Fruit fly (Drosophila melanogaster) whole organism, embryonic: ENCODE data around the gene Sgp.
A peak's percentile ranks its signal among the peaks of the same experiment; 100 is the strongest.

Experiments
- Atf-2 ChIP-seq: fragments of 200-800 bp; sonication (Bioruptor generic); optimal IDR thresholded peaks from 2 replicates; lab custom pipeline; 2016; ENCODE audit warnings: missing biosample characterization, missing genetic modification characterization
- CG10267 ChIP-seq: fragments of 200-800 bp; sonication (Bioruptor generic); optimal IDR thresholded peaks from 2 replicates; lab custom pipeline; 2018; ENCODE audit warnings: missing biosample characterization, mild to moderate bottlenecking, missing genetic modification characterization, moderate library complexity
- CG10462 ChIP-seq: fragments of 200-800 bp; sonication (Bioruptor generic); optimal IDR thresholded peaks from 2 replicates; lab custom pipeline; 2016; ENCODE audit warnings: missing biosample characterization, missing genetic modification characterization
- CG14014 ChIP-seq: fragments of 200-800 bp; sonication (Bioruptor generic); IDR thresholded peaks from 2 replicates; pipeline ENCODE4 v1.3.6; 2022; ENCODE audit warnings: missing biosample characterization, missing genetic modification characterization
- CG14965 ChIP-seq: fragments of 200-800 bp; sonication (Bioruptor generic); optimal IDR thresholded peaks from 2 replicates; lab custom pipeline; 2016; ENCODE audit warnings: missing biosample characterization, missing genetic modification characterization, borderline replicate concordance
- CG17612 ChIP-seq: fragments of 200-800 bp; sonication (Bioruptor generic); IDR thresholded peaks from 2 replicates; pipeline ENCODE4 v1.3.6; 2022; ENCODE audit warnings: missing biosample characterization, missing genetic modification characterization
- CG1792 ChIP-seq: fragments of 200-800 bp; sonication (Bioruptor generic); optimal IDR thresholded peaks from 2 replicates; lab custom pipeline; 2016; ENCODE audit warnings: missing biosample characterization, missing genetic modification characterization
- CG30431 ChIP-seq: fragments of 200-800 bp; sonication (Bioruptor generic); optimal IDR thresholded peaks from 2 replicates; lab custom pipeline; 2017; ENCODE audit warnings: missing biosample characterization, missing genetic modification characterization
- CG4360 ChIP-seq: fragments of 200-800 bp; sonication (Bioruptor generic); IDR thresholded peaks from 2 replicates; pipeline ENCODE4 v1.3.6; 2022; ENCODE audit warnings: missing biosample characterization, missing genetic modification characterization
- CG6175 ChIP-seq: fragments of 200-800 bp; sonication (Bioruptor generic); IDR thresholded peaks from 3 replicates; pipeline ENCODE4 v1.3.6; 2022; ENCODE audit warnings: missing biosample characterization, missing genetic modification characterization
- CG6254 ChIP-seq: fragments of 200-800 bp; sonication (Bioruptor generic); optimal IDR thresholded peaks from 3 replicates; lab custom pipeline; 2017; ENCODE audit warnings: mild to moderate bottlenecking, missing biosample characterization, missing genetic modification reagents, missing genetic modification characterization
- CG6791 ChIP-seq: fragments of 200-800 bp; sonication (Bioruptor generic); IDR thresholded peaks from 3 replicates; pipeline ENCODE4 v1.3.6; 2022; ENCODE audit warnings: missing biosample characterization, missing genetic modification characterization; ENCODE audit not compliant: partially characterized antibody
- CG7745 ChIP-seq: fragments of 200-800 bp; sonication (Bioruptor generic); optimal IDR thresholded peaks from 2 replicates; lab custom pipeline; 2018; ENCODE audit warnings: missing biosample characterization, mild to moderate bottlenecking, missing genetic modification characterization, moderate library complexity
- CG7928 ChIP-seq: fragments of 200-800 bp; sonication (Bioruptor generic); optimal IDR thresholded peaks from 2 replicates; lab custom pipeline; 2017; ENCODE audit warnings: missing biosample characterization, mild to moderate bottlenecking, missing genetic modification characterization
- CG8281 ChIP-seq: fragments of 200-800 bp; sonication (Bioruptor generic); optimal IDR thresholded peaks from 2 replicates; lab custom pipeline; 2018; ENCODE audit warnings: missing biosample characterization, mild to moderate bottlenecking, missing genetic modification characterization, moderate library complexity
- CG8290 ChIP-seq, 3 experiments: fragments of 200-800 bp; sonication (Bioruptor generic); optimal IDR thresholded peaks; 2 replicates each; lab custom pipeline; 2016 to 2019; ENCODE audit warnings: missing biosample characterization in 3 of 3, missing genetic modification characterization in 3 of 3, mild to moderate bottlenecking in 2 of 3, moderate library complexity in 1 of 3
- CG8944 ChIP-seq: fragments of 200-800 bp; sonication (Bioruptor generic); optimal IDR thresholded peaks from 3 replicates; lab custom pipeline; 2016; ENCODE audit warnings: missing biosample characterization, missing genetic modification characterization
- CG9437 ChIP-seq: fragments of 200-800 bp; sonication (Bioruptor generic); optimal IDR thresholded peaks from 2 replicates; lab custom pipeline; 2018; ENCODE audit warnings: missing biosample characterization, mild to moderate bottlenecking, missing genetic modification characterization
- CG9797 ChIP-seq: fragments of 200-800 bp; sonication (Bioruptor generic); optimal IDR thresholded peaks from 3 replicates; lab custom pipeline; 2018; ENCODE audit warnings: missing biosample characterization, mild to moderate bottlenecking, missing genetic modification characterization
- CG9817 ChIP-seq: fragments of 200-800 bp; sonication (Bioruptor generic); optimal IDR thresholded peaks from 2 replicates; lab custom pipeline; 2018; ENCODE audit warnings: missing biosample characterization, mild to moderate bottlenecking, missing genetic modification characterization, moderate library complexity
- CHES-1-like ChIP-seq: fragments of 200-800 bp; sonication (Bioruptor generic); optimal IDR thresholded peaks from 2 replicates; lab custom pipeline; 2016; ENCODE audit warnings: missing biosample characterization, missing genetic modification characterization
- CrebB ChIP-seq: fragments of 200-800 bp; sonication (Bioruptor generic); optimal IDR thresholded peaks from 3 replicates; lab custom pipeline; 2018; ENCODE audit warnings: missing biosample characterization, mild to moderate bottlenecking, missing genetic modification characterization
- D ChIP-seq, 2 experiments: fragments of 200-800 bp in 1 of 2; fragments of >200 bp in 1 of 2; sonication (Bioruptor generic) in 1 of 2; optimal IDR thresholded peaks; 2 replicates in 1 of 2; 3 replicates in 1 of 2; lab custom pipeline; 2017; ENCODE audit warnings: mild to moderate bottlenecking in 1 of 2, missing biosample characterization in 1 of 2, missing genetic modification characterization in 1 of 2, missing genetic modification reagents in 1 of 2
- Dll ChIP-seq: fragments of 200-800 bp; sonication (Bioruptor generic); IDR thresholded peaks from 4 replicates; pipeline ENCODE4 v1.3.6; 2022; ENCODE audit warnings: missing biosample characterization, missing genetic modification characterization; ENCODE audit not compliant: partially characterized antibody
- Dp ChIP-seq: fragments of 200-800 bp; sonication (Bioruptor generic); optimal IDR thresholded peaks from 2 replicates; lab custom pipeline; 2018; ENCODE audit warnings: missing biosample characterization, mild to moderate bottlenecking, missing genetic modification characterization, moderate library complexity
- Ets65A ChIP-seq: fragments of 200-800 bp; sonication (Bioruptor generic); peaks from one replicate; lab custom pipeline; 2016; ENCODE audit warnings: missing biosample characterization, missing genetic modification characterization
- Hr3 ChIP-seq: fragments of 200-800 bp; sonication (Bioruptor generic); optimal IDR thresholded peaks from 3 replicates; lab custom pipeline; 2016; ENCODE audit warnings: missing biosample characterization, missing genetic modification characterization
- Mes4 ChIP-seq: fragments of 200-800 bp; sonication (Bioruptor generic); optimal IDR thresholded peaks from 2 replicates; lab custom pipeline; 2016; ENCODE audit warnings: missing biosample characterization, missing genetic modification characterization
- Mrtf ChIP-seq: fragments of 200-800 bp; sonication (Bioruptor generic); IDR thresholded peaks from 3 replicates; pipeline ENCODE4 v1.3.6; 2022; ENCODE audit warnings: missing biosample characterization, missing genetic modification characterization
- NFAT ChIP-seq: fragments of 200-800 bp; sonication (Bioruptor generic); IDR thresholded peaks from 2 replicates; pipeline ENCODE4 v1.3.6; 2022; ENCODE audit warnings: missing biosample characterization, missing genetic modification characterization
- Neu2 ChIP-seq: fragments of 200-800 bp; sonication (Bioruptor generic); optimal IDR thresholded peaks from 3 replicates; lab custom pipeline; 2016; ENCODE audit warnings: missing biosample characterization, missing genetic modification characterization, borderline replicate concordance
- NfI ChIP-seq: fragments of 200-800 bp; sonication (Bioruptor generic); optimal IDR thresholded peaks from 3 replicates; lab custom pipeline; 2018; ENCODE audit warnings: missing biosample characterization, mild to moderate bottlenecking, missing genetic modification characterization, moderate library complexity
- Poxn ChIP-seq: fragments of 200-800 bp; sonication (Bioruptor generic); IDR thresholded peaks from 2 replicates; pipeline ENCODE4 v1.3.6; 2022; ENCODE audit warnings: missing biosample characterization, missing genetic modification characterization
- Sox102F ChIP-seq: fragments of 200-800 bp; sonication (Bioruptor generic); optimal IDR thresholded peaks from 2 replicates; lab custom pipeline; 2018; ENCODE audit warnings: missing biosample characterization, mild to moderate bottlenecking, missing genetic modification characterization, moderate library complexity
- Trl ChIP-seq, 3 experiments: fragments of >200 bp in 2 of 3; fragments of 200-800 bp in 1 of 3; sonication (Bioruptor generic) in 1 of 3; optimal IDR thresholded peaks; 2 replicates in 1 of 3; 3 replicates in 2 of 3; lab custom pipeline; 2016 to 2017; ENCODE audit warnings: missing biosample characterization in 1 of 3, missing genetic modification characterization in 1 of 3
- al ChIP-seq: fragments of 200-800 bp; sonication (Bioruptor generic); IDR thresholded peaks from 2 replicates; pipeline ENCODE4 v1.3.6; 2022; ENCODE audit warnings: missing biosample characterization, missing genetic modification characterization
- ase ChIP-seq: fragments of 200-800 bp; sonication (Bioruptor generic); IDR thresholded peaks from 3 replicates; pipeline ENCODE4 v1.3.6; 2022; ENCODE audit warnings: missing biosample characterization, missing genetic modification characterization
- cas ChIP-seq: fragments of 200-800 bp; sonication (Bioruptor generic); IDR thresholded peaks from 2 replicates; pipeline ENCODE4 v1.3.6; 2022; ENCODE audit warnings: missing biosample characterization, missing genetic modification characterization
- ci ChIP-seq: fragments of 200-800 bp; sonication (Bioruptor generic); IDR thresholded peaks from 3 replicates; pipeline ENCODE4 v1.3.6; 2022; ENCODE audit warnings: missing biosample characterization, missing genetic modification characterization
- crp ChIP-seq, 2 experiments: fragments of 200-800 bp; sonication (Bioruptor generic); optimal IDR thresholded peaks; 2 replicates in 1 of 2; 3 replicates in 1 of 2; lab custom pipeline; 2017; ENCODE audit warnings: missing biosample characterization in 2 of 2, missing genetic modification characterization in 2 of 2, mild to moderate bottlenecking in 1 of 2, moderate library complexity in 1 of 2
- fd64A ChIP-seq: fragments of 200-800 bp; sonication (Bioruptor generic); optimal IDR thresholded peaks from 3 replicates; lab custom pipeline; 2018; ENCODE audit warnings: missing biosample characterization, mild to moderate bottlenecking, missing genetic modification characterization
- hkb ChIP-seq, 2 experiments: fragments of 200-800 bp in 1 of 2; fragments of >200 bp in 1 of 2; sonication (Bioruptor generic) in 1 of 2; IDR thresholded peaks in 1 of 2; optimal IDR thresholded peaks in 1 of 2; 2 replicates each; pipeline versions ENCODE4 v1.3.6 to Lab custom; 2017 to 2022; ENCODE audit warnings: missing biosample characterization in 1 of 2, missing genetic modification characterization in 1 of 2
- ind ChIP-seq: fragments of 200-800 bp; sonication (Bioruptor generic); optimal IDR thresholded peaks from 3 replicates; lab custom pipeline; 2016; ENCODE audit warnings: missing biosample characterization, missing genetic modification characterization
- inv ChIP-seq: fragments of 200-800 bp; sonication (Bioruptor generic); IDR thresholded peaks from 2 replicates; pipeline ENCODE4 v1.3.6; 2022; ENCODE audit warnings: missing biosample characterization, missing genetic modification characterization; ENCODE audit not compliant: partially characterized antibody
- lola ChIP-seq, 3 experiments: fragments of >200 bp in 2 of 3; fragments of 200-800 bp in 1 of 3; sonication (Bioruptor generic) in 1 of 3; optimal IDR thresholded peaks; 2 replicates each; lab custom pipeline; 2017 to 2019; ENCODE audit warnings: missing biosample characterization in 3 of 3, missing genetic modification characterization in 3 of 3, mild to moderate bottlenecking in 1 of 3, moderate library complexity in 1 of 3
- so ChIP-seq: fragments of 200-800 bp; sonication (Bioruptor generic); IDR thresholded peaks from 3 replicates; pipeline ENCODE4 v1.3.6; 2022; ENCODE audit warnings: missing biosample characterization, missing genetic modification characterization
- tap ChIP-seq: fragments of 200-800 bp; optimal IDR thresholded peaks from 3 replicates; lab custom pipeline; 2019; ENCODE audit warnings: missing biosample characterization, mild to moderate bottlenecking, missing genetic modification characterization, moderate library complexity
- tx ChIP-seq: fragments of 200-800 bp; sonication (Bioruptor generic); optimal IDR thresholded peaks from 2 replicates; lab custom pipeline; 2016; ENCODE audit warnings: missing biosample characterization, missing genetic modification characterization

Gene Sgp

dm6 chr2L:8514748-8515147, 4.7 kb upstream of the Sgp start, which contains the start of the genes CG13097 and PIG-U (continued):
- TF ChIP-seq ase = peak; percentile 70; the same call in 2 of the 3 replicates
- peak; percentile 84 for TF ChIP-seq CG10267 (tag; lab: Kevin White, UChicago)
- peak; percentile 30 for TF ChIP-seq CrebB (tag; lab: Kevin White, UChicago)
- peak; percentile 46 for TF ChIP-seq CG9437 (GFP tag; lab: Kevin White, UChicago)
- TF ChIP-seq hkb (optimal IDR thresholded peaks at IDR 0.05; lab: Kevin White, UChicago) = no peak
- TF ChIP-seq hkb (GFP tag; IDR thresholded peaks at IDR 0.05; lab: Robert Waterston, UW) = peak; percentile 75
- peak; percentile 68 for TF ChIP-seq tap (tag; lab: Kevin White, UChicago)
- peak; percentile 50 for TF ChIP-seq CG7928 (GFP tag; lab: Kevin White, UChicago)
- TF ChIP-seq Ets65A = peak; percentile 95
- peak; percentile 80 for TF ChIP-seq al
- TF ChIP-seq Mrtf (GFP tag; lab: Robert Waterston, UW) = no peak; the same call in 2 of the 3 replicates
- TF ChIP-seq ci (GFP tag; lab: Robert Waterston, UW) = peak; percentile 77
- peak; percentile 87 for TF ChIP-seq ind (GFP tag; lab: Kevin White, UChicago)
- peak; percentile 75 for TF ChIP-seq CG8944 (GFP tag; lab: Kevin White, UChicago)
- TF ChIP-seq CG8290 (GFP tag; optimal IDR thresholded peaks at IDR 0.05; lab: Kevin White, UChicago) = peak; percentile 89
- no peak for TF ChIP-seq CG8290 (tag; optimal IDR thresholded peaks at IDR 0.05; lab: Kevin White, UChicago)
- TF ChIP-seq CG6254 (GFP tag; lab: Kevin White, UChicago) = no peak
- peak; percentile 86 for TF ChIP-seq CG6791 (GFP tag; lab: Robert Waterston, UW)
- peak; percentile 42; the same call in 1 of the 2 replicates for TF ChIP-seq Poxn (GFP tag; lab: Robert Waterston, UW)
- peak; percentile 53; the same call in 1 of the 2 replicates for TF ChIP-seq CG4360 (GFP tag; lab: Robert Waterston, UW)
- peak; percentile 43 for TF ChIP-seq CG9797 (GFP tag; lab: Kevin White, UChicago)
- no peak for TF ChIP-seq CG7745 (tag; lab: Kevin White, UChicago)
- TF ChIP-seq CG14014 = peak; percentile 73
- TF ChIP-seq D (optimal IDR thresholded peaks at IDR 0.05; lab: Kevin White, UChicago) = no peak
- TF ChIP-seq D (GFP tag; optimal IDR thresholded peaks at IDR 0.05; lab: Kevin White, UChicago) = no peak
- TF ChIP-seq lola (GFP tag; optimal IDR thresholded peaks at IDR 0.05; lab: Kevin White, UChicago) = peak in 1 of 3 experiments; percentile 79
- peak; percentile 31 for TF ChIP-seq fd64A
- TF ChIP-seq so (GFP tag; lab: Robert Waterston, UW) = peak; percentile 71; the same call in 2 of the 3 replicates
- TF ChIP-seq CG8281 (tag; lab: Kevin White, UChicago) = no peak
- TF ChIP-seq CHES-1-like (GFP tag; lab: Kevin White, UChicago) = peak; percentile 81
- TF ChIP-seq NFAT = peak; percentile 66
- peak; percentile 55 for TF ChIP-seq CG1792 (GFP tag; lab: Kevin White, UChicago)
- TF ChIP-seq Mes4 (GFP tag; lab: Kevin White, UChicago) = peak; percentile 12
- no peak for TF ChIP-seq CG17612 (GFP tag; lab: Robert Waterston, UW)
- no peak for TF ChIP-seq Neu2 (GFP tag; lab: Kevin White, UChicago)
- TF ChIP-seq Sox102F (GFP tag; lab: Kevin White, UChicago) = no peak
- peak; percentile 67 for TF ChIP-seq CG10462 (GFP tag; lab: Kevin White, UChicago)
- TF ChIP-seq Hr3 = peak; percentile 77
- peak; percentile 98 for TF ChIP-seq Dll (GFP tag; lab: Robert Waterston, UW)
- TF ChIP-seq Atf-2 (GFP tag; lab: Kevin White, UChicago) = peak; percentile 68
- peak; percentile 73 for TF ChIP-seq cas
- TF ChIP-seq crp (GFP tag; optimal IDR thresholded peaks at IDR 0.05; lab: Kevin White, UChicago) = peak; percentile 22 to 88
- no peak for TF ChIP-seq Trl (optimal IDR thresholded peaks at IDR 0.05; lab: Kevin White, UChicago)
- peak; percentile 63 for TF ChIP-seq Trl (GFP tag; optimal IDR thresholded peaks at IDR 0.05; lab: Kevin White, UChicago)
- peak; percentile 81 for TF ChIP-seq tx (GFP tag; lab: Kevin White, UChicago)
- TF ChIP-seq NfI (GFP tag; lab: Kevin White, UChicago) = peak; percentile 70
- peak; percentile 59 for TF ChIP-seq Dp (GFP tag; lab: Kevin White, UChicago)
- TF ChIP-seq CG14965 (GFP tag; lab: Kevin White, UChicago) = no peak
- peak; percentile 84 for TF ChIP-seq CG9817 (tag; lab: Kevin White, UChicago)
- 0 out of 3 replicates have a peak, but pooled peaks have one; percentile 41 for TF ChIP-seq CG6175 (GFP tag; lab: Robert Waterston, UW)
- TF ChIP-seq CG30431 (GFP tag; lab: Kevin White, UChicago) = no peak
- TF ChIP-seq inv (GFP tag; lab: Robert Waterston, UW) = peak; percentile 88
